Fruit fly (Drosophila melanogaster): ENCODE results near the gene CG34241.

DNA sequence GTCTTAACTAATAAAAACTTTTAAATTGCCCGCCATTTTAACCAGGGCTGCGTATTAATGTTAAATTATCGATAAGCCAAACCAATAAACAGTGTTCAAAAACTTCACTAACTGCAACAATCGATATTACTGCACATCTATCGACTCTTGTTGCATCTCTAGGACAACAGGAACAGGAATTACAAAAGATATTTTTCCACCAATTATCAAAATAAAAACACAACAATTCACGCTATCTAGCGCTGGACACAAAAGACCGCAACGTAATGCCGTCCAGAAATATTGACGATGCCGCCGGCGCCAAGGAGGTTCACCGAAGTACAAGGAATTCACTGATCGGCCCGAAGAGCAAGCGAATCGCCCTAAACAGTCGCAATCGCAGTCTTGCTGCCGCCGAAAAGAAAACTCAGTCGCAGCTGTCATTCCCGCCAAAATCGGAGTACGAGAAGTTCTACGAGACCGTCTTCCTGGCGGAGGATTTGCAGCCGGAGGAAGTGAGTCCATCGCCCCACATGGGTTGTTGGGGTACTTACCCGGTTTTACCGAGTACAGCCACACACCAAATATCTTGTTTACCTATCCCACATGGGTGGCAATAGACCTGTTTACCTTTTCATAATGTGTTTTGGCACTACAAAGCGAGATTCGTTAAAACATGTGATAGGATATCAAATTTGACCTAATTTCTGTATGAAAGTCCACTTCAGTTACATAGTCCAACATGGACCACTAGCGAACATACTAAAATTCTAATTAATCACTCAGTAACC is 11.6 kb upstream of the CG34241 start, which contains the start of gene vers:
- TF ChIP-seq CG15710 (tag; optimal IDR thresholded peaks at IDR 0.05) (no peak), Ets98B (GFP tag; IDR thresholded peaks at IDR 0.05) (no peak), CG8301 (tag; optimal IDR thresholded peaks at IDR 0.05) (no peak), CG34367 (tag; optimal IDR thresholded peaks at IDR 0.05) (no peak), CG10348 (GFP tag; IDR thresholded peaks at IDR 0.05) (no peak), EcR (GFP tag; optimal IDR thresholded peaks at IDR 0.05) (no peak), Pif1A (GFP tag; optimal IDR thresholded peaks at IDR 0.05) (no peak), CG12605 (GFP tag; IDR thresholded peaks at IDR 0.05) (no peak), rn (GFP tag; IDR thresholded peaks at IDR 0.05) (no peak), gl (tag; optimal IDR thresholded peaks at IDR 0.05) (no peak)
